Worm (Caenorhabditis elegans) whole organism, young adult: Measurements from ENCODE around the gene nmat-1.

Experiments
- B0261.1 ChIP-seq: sonication (generic microtip); optimal IDR thresholded peaks from 2 replicates; lab custom pipeline; 2016; ENCODE audit warnings: mild to moderate bottlenecking, missing genetic modification characterization, moderate library complexity, missing compliant biosample characterization
- D2030.7 ChIP-seq: fragments of 200-800 bp; sonication (Bioruptor generic); IDR thresholded peaks from 2 replicates; pipeline ENCODE4 v1.3.6; 2022; ENCODE audit warnings: missing genetic modification reagents, missing genetic modification characterization, missing compliant biosample characterization
- F10E7.11 ChIP-seq: sonication (generic microtip); optimal IDR thresholded peaks from 2 replicates; lab custom pipeline; 2017; ENCODE audit warnings: mild to moderate bottlenecking, missing genetic modification characterization, moderate library complexity, missing compliant biosample characterization
- F49E8.2 ChIP-seq: sonication (generic microtip); optimal IDR thresholded peaks from 3 replicates; lab custom pipeline; 2017; ENCODE audit warnings: missing genetic modification characterization, mild to moderate bottlenecking, missing compliant biosample characterization, antibody characterized with exemption, moderate library complexity; ENCODE audit not compliant: insufficient read depth
- F55B11.4 ChIP-seq: sonication (generic microtip); optimal IDR thresholded peaks from 2 replicates; lab custom pipeline; 2016; ENCODE audit warnings: missing compliant biosample characterization, missing genetic modification characterization, borderline replicate concordance; ENCODE audit not compliant: insufficient read depth
- F57C9.4 ChIP-seq: sonication (generic microtip); optimal IDR thresholded peaks from 2 replicates; lab custom pipeline; 2017; ENCODE audit warnings: mild to moderate bottlenecking, missing genetic modification characterization, missing compliant biosample characterization
- K11D2.4 ChIP-seq: fragments of 200-800 bp; sonication (Bioruptor generic); IDR thresholded peaks from 2 replicates; pipeline ENCODE4 v1.3.6; 2022; ENCODE audit warnings: missing genetic modification reagents, missing genetic modification characterization, missing compliant biosample characterization
- K12H6.12 ChIP-seq: fragments of 200-800 bp; sonication (Bioruptor generic); optimal IDR thresholded peaks from 2 replicates; lab custom pipeline; 2018; ENCODE audit warnings: mild to moderate bottlenecking, missing genetic modification characterization, missing compliant biosample characterization
- Y79H2A.3 ChIP-seq: fragments of 200-800 bp; sonication (Bioruptor generic); conservative IDR thresholded peaks from 2 replicates; pipeline ENCODE4 v1.3.6; 2022; ENCODE audit warnings: missing genetic modification reagents, missing genetic modification characterization, missing compliant biosample characterization
- ama-1 ChIP-seq, 3 experiments: fragments of 150-350 bp in 1 of 3; sonication (generic microtip) in 2 of 3; optimal IDR thresholded peaks; 2 replicates each; lab custom pipeline; 2014 to 2018; ENCODE audit warnings: missing biosample characterization in 2 of 3, missing genetic modification characterization in 2 of 3, missing genetic modification reagents in 2 of 3
- aptf-3 ChIP-seq: fragments of 200-800 bp; sonication (Bioruptor generic); IDR thresholded peaks from 2 replicates; pipeline ENCODE4 v1.3.6; 2022; ENCODE audit warnings: missing genetic modification characterization, missing compliant biosample characterization
- attf-6 ChIP-seq: fragments of 200-800 bp; sonication (Bioruptor generic); IDR thresholded peaks from 2 replicates; pipeline ENCODE4 v1.3.6; 2022; ENCODE audit warnings: missing genetic modification reagents, missing genetic modification characterization, missing compliant biosample characterization
- cebp-2 ChIP-seq: fragments of 200-800 bp; sonication (Bioruptor generic); IDR thresholded peaks from 2 replicates; pipeline ENCODE4 v1.3.6; 2022; ENCODE audit warnings: missing genetic modification characterization, missing compliant biosample characterization
- ceh-27 ChIP-seq: fragments of 200-800 bp; sonication (Bioruptor generic); optimal IDR thresholded peaks from 2 replicates; lab custom pipeline; 2018; ENCODE audit warnings: mild to moderate bottlenecking, missing genetic modification characterization, moderate library complexity, missing compliant biosample characterization
- ceh-79 ChIP-seq: sonication (generic microtip); optimal IDR thresholded peaks from 2 replicates; lab custom pipeline; 2017; ENCODE audit warnings: mild to moderate bottlenecking, missing genetic modification characterization, missing compliant biosample characterization
- die-1 ChIP-seq: sonication (generic microtip); optimal IDR thresholded peaks from 2 replicates; lab custom pipeline; 2016; ENCODE audit warnings: missing genotype, mild to moderate bottlenecking, missing genetic modification characterization, missing compliant biosample characterization
- dpff-1 ChIP-seq: sonication (generic microtip); optimal IDR thresholded peaks from 2 replicates; lab custom pipeline; 2017; ENCODE audit warnings: mild to moderate bottlenecking, missing genetic modification characterization, missing compliant biosample characterization
- dpl-1 ChIP-seq: fragments of 150-350 bp; optimal IDR thresholded peaks from 2 replicates; lab custom pipeline; 2014; ENCODE audit warnings: missing biosample characterization, missing genetic modification reagents, missing genetic modification characterization
- efl-1 ChIP-seq: fragments of 150-350 bp; optimal IDR thresholded peaks from 2 replicates; lab custom pipeline; 2014; ENCODE audit warnings: missing biosample characterization, missing genetic modification reagents, missing genetic modification characterization
- egl-18 ChIP-seq: fragments of 200-800 bp; sonication (Bioruptor generic); IDR thresholded peaks from 2 replicates; pipeline ENCODE4 v1.3.6; 2022; ENCODE audit warnings: missing genetic modification reagents, missing genetic modification characterization, missing compliant biosample characterization
- ets-4 ChIP-seq: fragments of 200-800 bp; sonication (Bioruptor generic); optimal IDR thresholded peaks from 2 replicates; lab custom pipeline; 2018; ENCODE audit warnings: mild to moderate bottlenecking, missing genetic modification characterization, missing compliant biosample characterization
- him-1 ChIP-seq: sonication (generic microtip); optimal IDR thresholded peaks from 2 replicates; lab custom pipeline; 2016; ENCODE audit warnings: missing genotype, missing genetic modification reagents, missing genetic modification characterization, missing compliant biosample characterization
- hlh-26 ChIP-seq: fragments of 200-800 bp; sonication (Bioruptor generic); conservative IDR thresholded peaks from 2 replicates; pipeline ENCODE4 v1.3.6; 2022; ENCODE audit warnings: missing genetic modification reagents, missing genetic modification characterization, missing compliant biosample characterization
- hrde-1 ChIP-seq: sonication (generic microtip); optimal IDR thresholded peaks from 2 replicates; lab custom pipeline; 2016; ENCODE audit warnings: missing genetic modification characterization, mild to moderate bottlenecking, missing compliant biosample characterization, moderate library complexity, missing genotype, missing genetic modification reagents, borderline replicate concordance
- lag-1 ChIP-seq: fragments of 200-800 bp; sonication (Bioruptor generic); IDR thresholded peaks from 2 replicates; pipeline ENCODE4 v1.3.6; 2022; ENCODE audit warnings: missing genetic modification reagents, missing genetic modification characterization, missing compliant biosample characterization
- let-607 ChIP-seq, 2 experiments: fragments of 200-800 bp in 1 of 2; sonication (Bioruptor generic) in 1 of 2; sonication (generic microtip) in 1 of 2; optimal IDR thresholded peaks; 2 replicates each; lab custom pipeline; 2016 to 2018; ENCODE audit warnings: mild to moderate bottlenecking in 2 of 2, missing compliant biosample characterization in 2 of 2, missing genetic modification characterization in 2 of 2, moderate library complexity in 2 of 2, missing genotype in 1 of 2
- lir-1 ChIP-seq: fragments of 200-800 bp; sonication (Bioruptor generic); conservative IDR thresholded peaks from 2 replicates; pipeline ENCODE4 v1.3.6; 2022; ENCODE audit warnings: missing genetic modification reagents, missing genetic modification characterization, missing compliant biosample characterization
- lsy-27 ChIP-seq: sonication (generic microtip); optimal IDR thresholded peaks from 2 replicates; lab custom pipeline; 2017; ENCODE audit warnings: missing genetic modification characterization, mild to moderate bottlenecking, missing compliant biosample characterization, antibody characterized with exemption, missing genotype, borderline replicate concordance; ENCODE audit not compliant: insufficient read depth
- madf-6 ChIP-seq: fragments of 200-800 bp; sonication (Bioruptor generic); IDR thresholded peaks from 2 replicates; pipeline ENCODE4 v1.3.6; 2022; ENCODE audit warnings: missing genetic modification reagents, missing genetic modification characterization, missing compliant biosample characterization
- madf-8 ChIP-seq: fragments of 200-800 bp; sonication (Bioruptor generic); conservative IDR thresholded peaks from 2 replicates; pipeline ENCODE4 v1.3.6; 2022; ENCODE audit warnings: missing genetic modification reagents, missing genetic modification characterization, missing compliant biosample characterization
- mxl-1 ChIP-seq: sonication (generic microtip); optimal IDR thresholded peaks from 2 replicates; lab custom pipeline; 2016; ENCODE audit warnings: missing genetic modification characterization, missing compliant biosample characterization
- nfya-1 ChIP-seq: sonication (generic microtip); optimal IDR thresholded peaks from 2 replicates; lab custom pipeline; 2017; ENCODE audit warnings: antibody characterized with exemption, missing compliant biosample characterization, missing genetic modification characterization, borderline replicate concordance; ENCODE audit not compliant: insufficient read depth
- nfyb-1 ChIP-seq: fragments of 200-800 bp; sonication (Bioruptor generic); IDR thresholded peaks from 2 replicates; pipeline ENCODE4 v1.3.6; 2022; ENCODE audit warnings: missing genetic modification reagents, missing genetic modification characterization, missing compliant biosample characterization
- nhr-179 ChIP-seq: sonication (generic microtip); optimal IDR thresholded peaks from 2 replicates; lab custom pipeline; 2016; ENCODE audit warnings: mild to moderate bottlenecking, missing genetic modification characterization, missing compliant biosample characterization
- nhr-27 ChIP-seq: fragments of 200-800 bp; sonication (Bioruptor generic); optimal IDR thresholded peaks from 2 replicates; lab custom pipeline; 2018; ENCODE audit warnings: mild to moderate bottlenecking, missing genetic modification characterization, moderate library complexity, missing compliant biosample characterization
- nhr-80 ChIP-seq: sonication (generic microtip); optimal IDR thresholded peaks from 2 replicates; lab custom pipeline; 2016; ENCODE audit warnings: missing genetic modification characterization, missing compliant biosample characterization
- nhr-90 ChIP-seq: sonication (generic microtip); optimal IDR thresholded peaks from 2 replicates; lab custom pipeline; 2016; ENCODE audit warnings: missing genotype, mild to moderate bottlenecking, missing genetic modification characterization, missing compliant biosample characterization
- pbrm-1 ChIP-seq: fragments of 200-800 bp; sonication (Bioruptor generic); IDR thresholded peaks from 2 replicates; pipeline ENCODE4 v1.3.6; 2022; ENCODE audit warnings: missing genetic modification reagents, missing genetic modification characterization, missing compliant biosample characterization
- rcor-1 ChIP-seq: fragments of 200-800 bp; sonication (Bioruptor generic); IDR thresholded peaks from 2 replicates; pipeline ENCODE4 v1.3.6; 2022; ENCODE audit warnings: missing genetic modification reagents, missing genetic modification characterization, missing compliant biosample characterization
- repo-1 ChIP-seq: sonication (generic microtip); optimal IDR thresholded peaks from 2 replicates; lab custom pipeline; 2017; ENCODE audit warnings: mild to moderate bottlenecking, missing genetic modification characterization, missing compliant biosample characterization
- snpc-3.4 ChIP-seq: sonication (generic microtip); optimal IDR thresholded peaks from 2 replicates; lab custom pipeline; 2017; ENCODE audit warnings: missing genetic modification characterization, mild to moderate bottlenecking, missing compliant biosample characterization, antibody characterized with exemption, moderate library complexity, missing genotype, missing genetic modification reagents
- somi-1 ChIP-seq: fragments of 200-800 bp; sonication (Bioruptor generic); optimal IDR thresholded peaks from 2 replicates; lab custom pipeline; 2018; ENCODE audit warnings: mild to moderate bottlenecking, missing genetic modification characterization, missing compliant biosample characterization
- sptf-2 ChIP-seq: fragments of 200-800 bp; sonication (Bioruptor generic); optimal IDR thresholded peaks from 2 replicates; lab custom pipeline; 2018; ENCODE audit warnings: mild to moderate bottlenecking, missing genetic modification characterization, missing compliant biosample characterization
- unc-62 ChIP-seq: fragments of 150-350 bp; optimal IDR thresholded peaks from 2 replicates; lab custom pipeline; 2014; ENCODE audit warnings: missing biosample characterization, missing genetic modification reagents, missing genetic modification characterization
- zfh-2 ChIP-seq: fragments of 200-800 bp; sonication (Bioruptor generic); conservative IDR thresholded peaks from 2 replicates; pipeline ENCODE4 v1.3.6; 2022; ENCODE audit warnings: missing genetic modification reagents, missing genetic modification characterization, missing compliant biosample characterization
- ztf-18 ChIP-seq: sonication (generic microtip); optimal IDR thresholded peaks from 2 replicates; lab custom pipeline; 2016; ENCODE audit warnings: missing genotype, mild to moderate bottlenecking, missing genetic modification characterization, missing compliant biosample characterization
- ztf-28 ChIP-seq: fragments of 200-800 bp; sonication (Bioruptor generic); IDR thresholded peaks from 2 replicates; pipeline ENCODE4 v1.3.6; 2022; ENCODE audit warnings: missing genetic modification reagents, missing genetic modification characterization, missing compliant biosample characterization
- ztf-6 ChIP-seq: fragments of 200-800 bp; sonication (Bioruptor generic); IDR thresholded peaks from 2 replicates; pipeline ENCODE4 v1.3.6; 2022; ENCODE audit warnings: missing genetic modification reagents, missing genetic modification characterization, missing compliant biosample characterization

Gene nmat-1

ce11 chrX:11968024-11968598 lies 49.7 kb downstream of the nmat-1 start (continued):
- no peak for TF ChIP-seq zfh-2 (GFP tag; lab: Robert Waterston, UW)
- TF ChIP-seq F55B11.4 (tag; lab: Kevin White, UChicago): no peak
- peak; percentile 59 for TF ChIP-seq nhr-80 (tag; lab: Kevin White, UChicago)
- no peak for TF ChIP-seq ama-1 (optimal IDR thresholded peaks at IDR 0.05; lab: Kevin White, UChicago)
- TF ChIP-seq ama-1 (GFP tag; optimal IDR thresholded peaks at IDR 0.05; lab: Kevin White, UChicago): no peak
- TF ChIP-seq unc-62 (GFP tag; lab: Kevin White, UChicago): no peak
- no peak for TF ChIP-seq lag-1 (GFP tag; lab: Robert Waterston, UW)
- TF ChIP-seq ztf-18: no peak
- no peak for TF ChIP-seq die-1 (tag; lab: Kevin White, UChicago)
- TF ChIP-seq F49E8.2 (tag; lab: Kevin White, UChicago): no peak
- TF ChIP-seq somi-1: no peak
- no peak for TF ChIP-seq madf-6 (GFP tag; lab: Robert Waterston, UW)
- TF ChIP-seq repo-1 (tag; lab: Kevin White, UChicago): peak; percentile 2
- TF ChIP-seq dpl-1 (GFP tag; lab: Kevin White, UChicago): no peak
- no peak for TF ChIP-seq egl-18 (GFP tag; lab: Robert Waterston, UW)
- 0 out of 2 replicates have a peak, but pooled peaks have one; percentile 24 for TF ChIP-seq K11D2.4 (GFP tag; lab: Robert Waterston, UW)
- TF ChIP-seq lsy-27: no peak
- no peak for TF ChIP-seq ztf-28 (GFP tag; lab: Robert Waterston, UW)
- no peak for TF ChIP-seq nfya-1 (tag; lab: Kevin White, UChicago)
- no peak for TF ChIP-seq pbrm-1 (GFP tag; lab: Robert Waterston, UW)
- no peak for TF ChIP-seq cebp-2 (GFP tag; lab: Robert Waterston, UW)
- no peak for TF ChIP-seq hlh-26 (GFP tag; lab: Robert Waterston, UW)
- no peak for TF ChIP-seq sptf-2
- no peak for TF ChIP-seq dpff-1 (tag; lab: Kevin White, UChicago)
- TF ChIP-seq nfyb-1 (GFP tag; lab: Robert Waterston, UW): 0 out of 2 replicates have a peak, but pooled peaks have one; percentile 16
- TF ChIP-seq efl-1 (GFP tag; lab: Kevin White, UChicago): no peak
- no peak for TF ChIP-seq ztf-6
- no peak for TF ChIP-seq K12H6.12
- no peak for TF ChIP-seq him-1
- no peak for TF ChIP-seq nhr-179 (tag; lab: Kevin White, UChicago)
- TF ChIP-seq snpc-3.4 (tag; lab: Kevin White, UChicago): no peak
- no peak for TF ChIP-seq madf-8 (GFP tag; lab: Robert Waterston, UW)
- TF ChIP-seq lir-1 (GFP tag; lab: Robert Waterston, UW): no peak
- TF ChIP-seq D2030.7 (GFP tag; lab: Robert Waterston, UW): no peak
- no peak for TF ChIP-seq ceh-79
- TF ChIP-seq nhr-27: no peak
- no peak for TF ChIP-seq nhr-90 (tag; lab: Kevin White, UChicago)
- no peak for TF ChIP-seq attf-6
- no peak for TF ChIP-seq Y79H2A.3
- no peak for TF ChIP-seq hrde-1
- no peak for TF ChIP-seq ceh-27 (GFP tag; lab: Kevin White, UChicago)
- TF ChIP-seq let-607 (tag; optimal IDR thresholded peaks at IDR 0.05; lab: Kevin White, UChicago): no peak
- TF ChIP-seq F57C9.4 (tag; lab: Kevin White, UChicago): no peak
- TF ChIP-seq mxl-1: no peak
- TF ChIP-seq rcor-1: peak; percentile 7; the same call in 1 of the 2 replicates
- TF ChIP-seq ets-4 (GFP tag; lab: Kevin White, UChicago): no peak
- TF ChIP-seq F10E7.11 (tag; lab: Kevin White, UChicago): no peak
- peak; percentile 2 for TF ChIP-seq B0261.1
- TF ChIP-seq aptf-3: no peak
